Fruit fly (Drosophila melanogaster) whole organism, embryonic: ENCODE data around the gene MED15.
A peak's percentile ranks its signal among the peaks of the same experiment; 100 is the strongest.

Experiments
- CG6791 ChIP-seq: fragments of 200-800 bp; sonication (Bioruptor generic); IDR thresholded peaks from 3 replicates; pipeline ENCODE4 v1.3.6; 2022; ENCODE audit warnings: missing biosample characterization, missing genetic modification characterization; ENCODE audit not compliant: partially characterized antibody
- bsh ChIP-seq, 2 experiments: fragments of 200-800 bp; sonication (Bioruptor generic); optimal IDR thresholded peaks; 2 replicates each; lab custom pipeline; 2017 to 2018; ENCODE audit warnings: mild to moderate bottlenecking in 2 of 2, missing biosample characterization in 2 of 2, missing genetic modification characterization in 2 of 2, moderate library complexity in 1 of 2
- grn ChIP-seq: fragments of 200-800 bp; sonication (Bioruptor generic); optimal IDR thresholded peaks from 3 replicates; lab custom pipeline; 2017; ENCODE audit warnings: missing biosample characterization, missing genetic modification characterization
- vvl ChIP-seq: fragments of 200-800 bp; sonication (Bioruptor generic); IDR thresholded peaks from 2 replicates; pipeline ENCODE4 v1.3.6; 2022; ENCODE audit warnings: missing biosample characterization, missing genetic modification characterization

The MED15 gene

dm6 chr2L:524515-524920 lies 51.7 kb downstream of the MED15 start (continued):
- TF ChIP-seq bsh (GFP tag; optimal IDR thresholded peaks at IDR 0.05; lab: Kevin White, UChicago) (peak in 1 of 2 experiments; percentile 53), vvl (GFP tag; lab: Robert Waterston, UW) (0 out of 2 replicates have a peak, but pooled peaks have one; percentile 21), CG6791 (peak; percentile 28; the same call in 1 of the 3 replicates), grn (GFP tag; lab: Kevin White, UChicago) (peak; percentile 96)
